Fruit fly (Drosophila melanogaster) whole organism, prepupa: ENCODE data around the gene CG9702.

Experiments
- Blimp-1 ChIP-seq: fragments of 200-800 bp; sonication (Bioruptor generic); optimal IDR thresholded peaks from 3 replicates; lab custom pipeline; 2017; ENCODE audit warnings: missing biosample characterization, missing genetic modification characterization, mild to moderate bottlenecking, moderate library complexity, missing genetic modification reagents
- CG10631 ChIP-seq: fragments of 200-800 bp; sonication (Bioruptor generic); optimal IDR thresholded peaks from 2 replicates; lab custom pipeline; 2016; ENCODE audit warnings: missing biosample characterization, missing genetic modification characterization
- CG10669 ChIP-seq: fragments of 200-800 bp; sonication (Bioruptor generic); optimal IDR thresholded peaks from 3 replicates; lab custom pipeline; 2018; ENCODE audit warnings: missing biosample characterization, mild to moderate bottlenecking, missing genetic modification characterization, moderate library complexity
- CG11294 ChIP-seq: fragments of 200-800 bp; sonication (Bioruptor generic); IDR thresholded peaks from 2 replicates; pipeline ENCODE4 v1.3.6; 2022; ENCODE audit warnings: missing biosample characterization, missing genetic modification characterization
- CG11902 ChIP-seq: fragments of 200-800 bp; sonication (Bioruptor generic); optimal IDR thresholded peaks from 3 replicates; lab custom pipeline; 2016; ENCODE audit warnings: missing biosample characterization, missing genetic modification characterization
- CG15336 ChIP-seq: fragments of 200-800 bp; sonication (Bioruptor generic); IDR thresholded peaks from 2 replicates; pipeline ENCODE4 v1.3.6; 2022; ENCODE audit warnings: missing biosample characterization, missing genetic modification characterization
- CG1621 ChIP-seq: fragments of 200-800 bp; sonication (Bioruptor generic); optimal IDR thresholded peaks from 3 replicates; lab custom pipeline; 2018; ENCODE audit warnings: missing biosample characterization, mild to moderate bottlenecking, missing genetic modification characterization
- CG3032 ChIP-seq: fragments of 200-800 bp; optimal IDR thresholded peaks from 2 replicates; lab custom pipeline; 2019; ENCODE audit warnings: missing biosample characterization, mild to moderate bottlenecking, missing genetic modification characterization, moderate library complexity
- CG31627 ChIP-seq: fragments of 200-800 bp; sonication (Bioruptor generic); optimal IDR thresholded peaks from 3 replicates; lab custom pipeline; 2016; ENCODE audit warnings: missing biosample characterization, missing genetic modification characterization
- CG32006 ChIP-seq: fragments of 200-800 bp; sonication (Bioruptor generic); optimal IDR thresholded peaks from 3 replicates; lab custom pipeline; 2017; ENCODE audit warnings: missing biosample characterization, mild to moderate bottlenecking, missing genetic modification characterization
- CG34406 ChIP-seq: fragments of 200-800 bp; sonication (Bioruptor generic); optimal IDR thresholded peaks from 3 replicates; lab custom pipeline; 2016; ENCODE audit warnings: missing biosample characterization, missing genetic modification characterization
- CG4318 ChIP-seq: fragments of 200-800 bp; sonication (Bioruptor generic); optimal IDR thresholded peaks from 3 replicates; lab custom pipeline; 2017; ENCODE audit warnings: missing biosample characterization, mild to moderate bottlenecking, missing genetic modification characterization
- CG6163 ChIP-seq: fragments of 200-800 bp; sonication (Bioruptor generic); IDR thresholded peaks from 3 replicates; pipeline ENCODE4 v1.3.6; 2022; ENCODE audit warnings: missing biosample characterization, missing genetic modification characterization
- CG6276 ChIP-seq: fragments of 200-800 bp; sonication (Bioruptor generic); optimal IDR thresholded peaks from 2 replicates; lab custom pipeline; 2017; ENCODE audit warnings: missing biosample characterization, mild to moderate bottlenecking, missing genetic modification characterization
- CG6792 ChIP-seq: fragments of 200-800 bp; sonication (Bioruptor generic); optimal IDR thresholded peaks from 3 replicates; lab custom pipeline; 2016; ENCODE audit warnings: missing biosample characterization, missing genetic modification characterization
- CG6808 ChIP-seq: fragments of 200-800 bp; sonication (Bioruptor generic); optimal IDR thresholded peaks from 3 replicates; lab custom pipeline; 2017; ENCODE audit warnings: missing biosample characterization, missing genetic modification characterization, mild to moderate bottlenecking, moderate library complexity, missing genetic modification reagents
- CG7368 ChIP-seq: fragments of 200-800 bp; sonication (Bioruptor generic); optimal IDR thresholded peaks from 3 replicates; lab custom pipeline; 2016; ENCODE audit warnings: missing biosample characterization, missing genetic modification characterization
- CG8119 ChIP-seq: fragments of 200-800 bp; sonication (Bioruptor generic); IDR thresholded peaks from 3 replicates; pipeline ENCODE4 v1.3.6; 2022; ENCODE audit warnings: missing biosample characterization, missing genetic modification characterization
- CG8632 ChIP-seq: fragments of 200-800 bp; sonication (Bioruptor generic); optimal IDR thresholded peaks from 3 replicates; lab custom pipeline; 2016; ENCODE audit warnings: missing biosample characterization, missing genetic modification characterization
- Eip75B ChIP-seq: fragments of 200-800 bp; sonication (Bioruptor generic); optimal IDR thresholded peaks from 3 replicates; lab custom pipeline; 2016; ENCODE audit warnings: missing biosample characterization, missing genetic modification characterization
- Ets21C ChIP-seq: fragments of 200-800 bp; sonication (Bioruptor generic); optimal IDR thresholded peaks from 3 replicates; lab custom pipeline; 2016; ENCODE audit warnings: missing biosample characterization, missing genetic modification characterization
- Hr38 ChIP-seq: sonication (Bioruptor generic); optimal IDR thresholded peaks from 2 replicates; lab custom pipeline; 2016; ENCODE audit warnings: missing biosample characterization, missing genetic modification characterization
- Hr39 ChIP-seq: fragments of 200-800 bp; sonication (Bioruptor generic); optimal IDR thresholded peaks from 2 replicates; lab custom pipeline; 2016; ENCODE audit warnings: missing biosample characterization, missing genetic modification characterization
- Hr4 ChIP-seq: fragments of 200-800 bp; sonication (Bioruptor generic); optimal IDR thresholded peaks from 3 replicates; lab custom pipeline; 2016; ENCODE audit warnings: missing biosample characterization, missing genetic modification characterization
- Met ChIP-seq: fragments of 200-800 bp; sonication (Bioruptor generic); optimal IDR thresholded peaks from 3 replicates; lab custom pipeline; 2016; ENCODE audit warnings: missing biosample characterization, missing genetic modification characterization
- OdsH ChIP-seq: fragments of 200-800 bp; sonication (Bioruptor generic); optimal IDR thresholded peaks from 3 replicates; lab custom pipeline; 2016; ENCODE audit warnings: missing biosample characterization, missing genetic modification characterization
- Sox102F ChIP-seq: fragments of 200-800 bp; sonication (Bioruptor generic); optimal IDR thresholded peaks from 2 replicates; lab custom pipeline; 2016; ENCODE audit warnings: missing biosample characterization, mild to moderate bottlenecking, missing genetic modification characterization
- Sox14 ChIP-seq: fragments of 200-800 bp; sonication (Bioruptor generic); optimal IDR thresholded peaks from 3 replicates; lab custom pipeline; 2016; ENCODE audit warnings: missing biosample characterization, missing genetic modification characterization
- Sox15 ChIP-seq: fragments of 200-800 bp; sonication (Bioruptor generic); optimal IDR thresholded peaks from 3 replicates; lab custom pipeline; 2016; ENCODE audit warnings: missing biosample characterization, missing genetic modification characterization
- acj6 ChIP-seq: fragments of 200-800 bp; sonication (Bioruptor generic); optimal IDR thresholded peaks from 3 replicates; lab custom pipeline; 2016; ENCODE audit warnings: missing biosample characterization, missing genetic modification characterization
- cyc ChIP-seq: fragments of 200-800 bp; sonication (Bioruptor generic); optimal IDR thresholded peaks from 3 replicates; lab custom pipeline; 2016; ENCODE audit warnings: missing biosample characterization, missing genetic modification characterization
- dac ChIP-seq: fragments of 200-800 bp; sonication (Bioruptor generic); optimal IDR thresholded peaks from 2 replicates; lab custom pipeline; 2017; ENCODE audit warnings: missing biosample characterization, mild to moderate bottlenecking, missing genetic modification characterization
- dsx ChIP-seq: fragments of 200-800 bp; optimal IDR thresholded peaks from 3 replicates; lab custom pipeline; 2019; ENCODE audit warnings: missing biosample characterization, mild to moderate bottlenecking, missing genetic modification characterization, moderate library complexity; ENCODE audit not compliant: poor library complexity, severe bottlenecking
- eg ChIP-seq: fragments of 200-800 bp; sonication (Bioruptor generic); IDR thresholded peaks from 3 replicates; pipeline ENCODE4 v1.3.6; 2022; ENCODE audit warnings: missing biosample characterization, missing genetic modification characterization
- esn ChIP-seq: fragments of 200-800 bp; sonication (Bioruptor generic); optimal IDR thresholded peaks from 2 replicates; lab custom pipeline; 2016; ENCODE audit warnings: missing biosample characterization, mild to moderate bottlenecking, missing genetic modification characterization, moderate library complexity
- fd85E ChIP-seq: fragments of 200-800 bp; sonication (Bioruptor generic); optimal IDR thresholded peaks from 3 replicates; lab custom pipeline; 2016; ENCODE audit warnings: missing biosample characterization, missing genetic modification characterization
- fkh ChIP-seq: fragments of 200-800 bp; sonication (Bioruptor generic); optimal IDR thresholded peaks from 3 replicates; lab custom pipeline; 2017; ENCODE audit warnings: missing biosample characterization, mild to moderate bottlenecking, missing genetic modification characterization, moderate library complexity
- lz ChIP-seq: fragments of 200-800 bp; sonication (Bioruptor generic); optimal IDR thresholded peaks from 3 replicates; lab custom pipeline; 2016; ENCODE audit warnings: missing biosample characterization, missing genetic modification characterization
- net ChIP-seq: fragments of 200-800 bp; sonication (Bioruptor generic); optimal IDR thresholded peaks from 3 replicates; lab custom pipeline; 2016; ENCODE audit warnings: missing biosample characterization, missing genetic modification characterization
- pdm3 ChIP-seq: fragments of 200-800 bp; sonication (Bioruptor generic); optimal IDR thresholded peaks from 3 replicates; lab custom pipeline; 2016; ENCODE audit warnings: missing biosample characterization, missing genetic modification characterization
- ss ChIP-seq, 2 experiments: fragments of 200-800 bp; sonication (Bioruptor generic); optimal IDR thresholded peaks; 2 replicates in 1 of 2; 3 replicates in 1 of 2; lab custom pipeline; 2017 to 2018; ENCODE audit warnings: mild to moderate bottlenecking in 2 of 2, missing biosample characterization in 2 of 2, missing genetic modification characterization in 2 of 2, moderate library complexity in 1 of 2
- svp ChIP-seq: fragments of 200-800 bp; sonication (Bioruptor generic); peaks from one replicate; lab custom pipeline; 2016; ENCODE audit warnings: missing biosample characterization, missing genetic modification characterization
- topi ChIP-seq: fragments of 200-800 bp; sonication (Bioruptor generic); optimal IDR thresholded peaks from 3 replicates; lab custom pipeline; 2016; ENCODE audit warnings: missing biosample characterization, missing genetic modification characterization

The CG9702 gene

dm6 chr3R:30570554-30571141, 8.6 kb upstream of the CG9702 start (continued):
- peak; percentile 96 for TF ChIP-seq esn (GFP tag; lab: Kevin White, UChicago)
- peak; percentile 57 to 72 for TF ChIP-seq ss (GFP tag; optimal IDR thresholded peaks at IDR 0.05; lab: Kevin White, UChicago)
- TF ChIP-seq Hr4 (GFP tag; lab: Kevin White, UChicago): peak; percentile 86
- peak; percentile 82 for TF ChIP-seq net (GFP tag; lab: Kevin White, UChicago)
- no peak; the same call in none of the 3 replicates for TF ChIP-seq eg (GFP tag; lab: Robert Waterston, UW)
- TF ChIP-seq CG11902: peak; percentile 81
- TF ChIP-seq CG4318 (GFP tag; lab: Kevin White, UChicago): peak; percentile 82
- TF ChIP-seq CG8119 (GFP tag; lab: Robert Waterston, UW): peak; percentile 92
- peak; percentile 69 for TF ChIP-seq fd85E (GFP tag; lab: Kevin White, UChicago)
- peak; percentile 90 for TF ChIP-seq acj6
- TF ChIP-seq dac (GFP tag; lab: Kevin White, UChicago): peak; percentile 66
- no peak for TF ChIP-seq Hr38 (GFP tag; lab: Kevin White, UChicago)
- peak; percentile 93 for TF ChIP-seq pdm3 (GFP tag; lab: Kevin White, UChicago)
- peak; percentile 86 for TF ChIP-seq CG7368 (GFP tag; lab: Kevin White, UChicago)
- TF ChIP-seq Ets21C (GFP tag; lab: Kevin White, UChicago): peak; percentile 88
- peak; percentile 93 for TF ChIP-seq lz (GFP tag; lab: Kevin White, UChicago)
- peak; percentile 81 for TF ChIP-seq Sox15
- peak; percentile 73 for TF ChIP-seq Blimp-1 (GFP tag; lab: Kevin White, UChicago)
- TF ChIP-seq dsx: peak; percentile 85
- peak; percentile 80 for TF ChIP-seq CG6276
- peak; percentile 90 for TF ChIP-seq CG32006 (GFP tag; lab: Kevin White, UChicago)
- TF ChIP-seq CG3032 (tag; lab: Kevin White, UChicago): peak; percentile 90
- peak; percentile 92 for TF ChIP-seq CG15336
- TF ChIP-seq CG34406 (GFP tag; lab: Kevin White, UChicago): peak; percentile 88

- TF ChIP-seq Met (GFP tag; lab: Kevin White, UChicago) (no peak), fd85E (GFP tag; lab: Kevin White, UChicago) (no peak), CG6808 (no peak), eg (GFP tag; lab: Robert Waterston, UW) (no peak), fkh (GFP tag; lab: Kevin White, UChicago) (no peak), CG1621 (no peak), Eip75B (GFP tag; lab: Kevin White, UChicago) (no peak), dsx (no peak), pdm3 (GFP tag; lab: Kevin White, UChicago) (no peak), dac (GFP tag; lab: Kevin White, UChicago) (no peak), CG34406 (GFP tag; lab: Kevin White, UChicago) (no peak), CG11294 (GFP tag; lab: Robert Waterston, UW) (no peak)
Observed at dm6 chr3R:30583542-30583941, 4.3 kb downstream of the CG9702 start, which contains the start of gene Rpt6R. Gene Rpt6R (minus strand): TSS chr3R:30583697.

- TF ChIP-seq svp: peak; percentile 84
- TF ChIP-seq cyc (GFP tag; lab: Kevin White, UChicago): no peak
Observed at dm6 chr3R:30587196-30587753, 8.0 kb downstream of the CG9702 start, which contains the start of gene CG9717. Gene CG9717 (minus strand): TSS chr3R:30587302.

dm6 chr3R:30590237-30590636, 11.0 kb downstream of the CG9702 start:
- TF ChIP-seq Sox14 (GFP tag; lab: Kevin White, UChicago): no peak
- TF ChIP-seq Blimp-1 (GFP tag; lab: Kevin White, UChicago): no peak
- peak; percentile 7 for TF ChIP-seq CG34406 (GFP tag; lab: Kevin White, UChicago)
- TF ChIP-seq lz (GFP tag; lab: Kevin White, UChicago): peak; percentile 28
- TF ChIP-seq Eip75B (GFP tag; lab: Kevin White, UChicago): peak; percentile 27
- TF ChIP-seq OdsH (GFP tag; lab: Kevin White, UChicago): peak; percentile 40
- TF ChIP-seq Hr39 (GFP tag; lab: Kevin White, UChicago): peak; percentile 11
- peak; percentile 19 for TF ChIP-seq CG8632 (GFP tag; lab: Kevin White, UChicago)
- TF ChIP-seq acj6: peak; percentile 37
- TF ChIP-seq topi: peak; percentile 35
- peak; percentile 21 for TF ChIP-seq CG11902
- TF ChIP-seq dsx: no peak
- no peak for TF ChIP-seq CG4318 (GFP tag; lab: Kevin White, UChicago)
- peak; percentile 3 for TF ChIP-seq CG10669 (GFP tag; lab: Kevin White, UChicago)
- TF ChIP-seq CG31627 (GFP tag; lab: Kevin White, UChicago): peak; percentile 20
- TF ChIP-seq CG6792: peak; percentile 34
- peak; percentile 26; the same call in 2 of the 3 replicates for TF ChIP-seq CG6163 (GFP tag; lab: Robert Waterston, UW)
- peak; percentile 25 for TF ChIP-seq Sox102F (GFP tag; lab: Kevin White, UChicago)
- TF ChIP-seq CG10631 (GFP tag; lab: Kevin White, UChicago): peak; percentile 6
- peak; percentile 13 for TF ChIP-seq Met (GFP tag; lab: Kevin White, UChicago)
